Fruit fly (Drosophila melanogaster) whole organism, pupa: ENCODE measurements around the gene SmydA-2.

Experiments
- CG10348 ChIP-seq: fragments of 200-800 bp; sonication (Bioruptor generic); IDR thresholded peaks from 2 replicates; pipeline ENCODE4 v1.3.6; 2022; ENCODE audit warnings: missing biosample characterization, missing genetic modification characterization
- CG12605 ChIP-seq: fragments of 200-800 bp; sonication (Bioruptor generic); IDR thresholded peaks from 2 replicates; pipeline ENCODE4 v1.3.6; 2022; ENCODE audit warnings: missing biosample characterization, missing genetic modification characterization
- CG13204 ChIP-seq: fragments of 200-800 bp; sonication (Bioruptor generic); optimal IDR thresholded peaks from 2 replicates; lab custom pipeline; 2018; ENCODE audit warnings: missing biosample characterization, mild to moderate bottlenecking, missing genetic modification characterization, moderate library complexity
- CG14655 ChIP-seq: fragments of 200-800 bp; sonication (Bioruptor generic); optimal IDR thresholded peaks from 3 replicates; lab custom pipeline; 2017; ENCODE audit warnings: mild to moderate bottlenecking, missing biosample characterization, missing genetic modification reagents, missing genetic modification characterization
- CG15710 ChIP-seq: fragments of 200-800 bp; sonication (Bioruptor generic); optimal IDR thresholded peaks from 2 replicates; lab custom pipeline; 2018; ENCODE audit warnings: missing biosample characterization, mild to moderate bottlenecking, missing genetic modification characterization, moderate library complexity
- CG17806 ChIP-seq: fragments of 200-800 bp; sonication (Bioruptor generic); optimal IDR thresholded peaks from 2 replicates; lab custom pipeline; 2018; ENCODE audit warnings: missing biosample characterization, mild to moderate bottlenecking, missing genetic modification characterization, moderate library complexity
- CG34367 ChIP-seq: fragments of 200-800 bp; sonication (Bioruptor generic); optimal IDR thresholded peaks from 2 replicates; lab custom pipeline; 2018; ENCODE audit warnings: missing biosample characterization, mild to moderate bottlenecking, missing genetic modification characterization
- CG8159 ChIP-seq: fragments of 200-800 bp; sonication (Bioruptor generic); optimal IDR thresholded peaks from 3 replicates; lab custom pipeline; 2018; ENCODE audit warnings: missing biosample characterization, mild to moderate bottlenecking, missing genetic modification characterization, moderate library complexity
- CG8301 ChIP-seq: fragments of 200-800 bp; sonication (Bioruptor generic); optimal IDR thresholded peaks from 2 replicates; lab custom pipeline; 2018; ENCODE audit warnings: missing biosample characterization, mild to moderate bottlenecking, missing genetic modification characterization
- CG9948 ChIP-seq: fragments of 200-800 bp; sonication (Bioruptor generic); optimal IDR thresholded peaks from 2 replicates; lab custom pipeline; 2018; ENCODE audit warnings: missing biosample characterization, mild to moderate bottlenecking, missing genetic modification characterization, moderate library complexity
- EcR ChIP-seq: fragments of 200-800 bp; sonication (Bioruptor generic); optimal IDR thresholded peaks from 3 replicates; lab custom pipeline; 2019; ENCODE audit warnings: missing biosample characterization, missing genetic modification characterization, mild to moderate bottlenecking, moderate library complexity, missing genetic modification reagents
- Ets98B ChIP-seq: fragments of 200-800 bp; sonication (Bioruptor generic); IDR thresholded peaks from 2 replicates; pipeline ENCODE4 v1.3.6; 2022; ENCODE audit warnings: missing biosample characterization, missing genetic modification characterization
- Pif1A ChIP-seq: fragments of 200-800 bp; sonication (Bioruptor generic); optimal IDR thresholded peaks from 3 replicates; lab custom pipeline; 2016; ENCODE audit warnings: missing biosample characterization, missing genetic modification characterization
- rn ChIP-seq: fragments of 200-800 bp; sonication (Bioruptor generic); IDR thresholded peaks from 2 replicates; pipeline ENCODE4 v1.3.6; 2022; ENCODE audit warnings: missing biosample characterization, missing genetic modification characterization

DNA sequence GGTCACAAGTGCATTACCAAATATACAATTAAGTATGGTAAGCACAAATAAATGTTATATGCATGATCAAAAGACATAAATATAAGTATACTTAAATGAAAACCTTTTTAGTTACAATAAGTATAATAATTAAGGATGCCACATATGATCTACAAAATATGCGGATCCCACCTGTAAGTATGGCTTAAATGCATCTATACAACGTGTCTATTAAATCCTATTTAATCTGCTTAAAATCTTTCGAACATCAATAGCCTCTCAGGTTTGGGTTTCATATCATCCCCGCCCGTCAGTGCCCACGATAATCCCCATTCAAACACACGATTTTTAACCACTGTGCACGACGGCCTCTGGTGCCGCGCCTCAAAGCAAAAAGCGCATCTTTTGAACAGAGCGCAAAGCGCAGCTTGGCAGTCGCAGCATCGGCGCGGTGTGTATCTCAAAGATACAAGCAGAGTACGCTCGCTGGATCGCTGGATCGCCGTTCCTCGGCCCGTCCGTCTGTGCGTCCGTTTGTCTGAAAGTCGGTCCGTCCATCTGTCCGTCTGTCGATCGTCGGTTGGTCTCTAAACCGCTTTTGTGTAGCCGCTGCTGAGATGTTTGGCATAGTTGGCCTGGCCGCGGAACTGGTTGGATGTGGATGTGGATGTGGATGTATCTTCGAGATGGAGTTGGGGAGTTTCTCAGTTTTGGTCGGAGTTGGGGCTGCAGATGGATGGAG is 38.8 kb upstream of the SmydA-2 start:
- TF ChIP-seq CG17806, result peak; percentile 81
- TF ChIP-seq CG8301 (tag; lab: Kevin White, UChicago), result peak; percentile 87
- peak; percentile 98 for TF ChIP-seq CG13204
- TF ChIP-seq CG15710 (tag; lab: Kevin White, UChicago), result peak; percentile 87
- peak; percentile 89 for TF ChIP-seq CG9948 (tag; lab: Kevin White, UChicago)
- TF ChIP-seq rn (GFP tag; lab: Robert Waterston, UW), result peak; percentile 45; the same call in 1 of the 2 replicates
- TF ChIP-seq CG14655 (GFP tag; lab: Kevin White, UChicago), result peak; percentile 90
- peak; percentile 77 for TF ChIP-seq CG34367 (tag; lab: Kevin White, UChicago)
- peak; percentile 93 for TF ChIP-seq CG8159
- TF ChIP-seq CG10348, result no peak
- no peak; the same call in 1 of the 2 replicates for TF ChIP-seq CG12605
- TF ChIP-seq Pif1A (GFP tag; lab: Kevin White, UChicago), result peak; percentile 90
- peak; percentile 67 for TF ChIP-seq EcR
- no peak for TF ChIP-seq Ets98B
